Worm (Caenorhabditis elegans) whole organism, midembryonic: ENCODE data around the gene T19D12.9.

Source experiments
- cog-1 ChIP-seq: sonication (generic microtip); optimal IDR thresholded peaks from 2 replicates; lab custom pipeline; 2016; ENCODE audit warnings: missing genetic modification characterization, missing compliant biosample characterization
- med-1 ChIP-seq: sonication (generic microtip); optimal IDR thresholded peaks from 2 replicates; lab custom pipeline; 2017; ENCODE audit warnings: missing genetic modification characterization, mild to moderate bottlenecking, missing compliant biosample characterization, antibody characterized with exemption, missing genetic modification reagents; ENCODE audit not compliant: insufficient read depth
- ztf-23 ChIP-seq: fragments of 200-800 bp; sonication (Bioruptor generic); IDR thresholded peaks from 2 replicates; pipeline ENCODE4 v1.3.6; 2022; ENCODE audit warnings: missing genetic modification reagents, missing genetic modification characterization, missing compliant biosample characterization

- TF ChIP-seq ztf-23 (GFP tag; lab: Robert Waterston, UW) (no peak), med-1 (GFP tag; lab: Kevin White, UChicago) (no peak), cog-1 (tag; lab: Kevin White, UChicago) (no peak)
Observed at ce11 chrII:6642651-6643167, 11.5 kb downstream of the T19D12.9 start, which contains the start of gene T19D12.6.
